Fruit fly (Drosophila melanogaster) whole organism, embryonic: ENCODE data around the gene CG44088.
A peak's percentile ranks its signal among the peaks of the same experiment; 100 is the strongest.

ENCODE experiments used
- Aef1 ChIP-seq: fragments of 200-800 bp; sonication (Bioruptor generic); IDR thresholded peaks from 3 replicates; pipeline ENCODE4 v1.3.6; 2022; ENCODE audit warnings: missing biosample characterization, missing genetic modification characterization
- CG10274 ChIP-seq: fragments of 200-800 bp; sonication (Bioruptor generic); optimal IDR thresholded peaks from 3 replicates; lab custom pipeline; 2017; ENCODE audit warnings: missing biosample characterization, mild to moderate bottlenecking, missing genetic modification characterization
- CG10321 ChIP-seq: fragments of 200-800 bp; sonication (Bioruptor generic); IDR thresholded peaks from 2 replicates; pipeline ENCODE4 v1.3.6; 2022; ENCODE audit warnings: missing biosample characterization, missing genetic modification characterization
- CG11560 ChIP-seq: fragments of 200-800 bp; sonication (Bioruptor generic); IDR thresholded peaks from 3 replicates; pipeline ENCODE4 v1.3.6; 2022; ENCODE audit warnings: missing biosample characterization, missing genetic modification characterization
- CG13894 ChIP-seq: fragments of 200-800 bp; sonication (Bioruptor generic); optimal IDR thresholded peaks from 3 replicates; lab custom pipeline; 2018; ENCODE audit warnings: missing biosample characterization, mild to moderate bottlenecking, missing genetic modification characterization, moderate library complexity
- CG1602 ChIP-seq: fragments of 200-800 bp; sonication (Bioruptor generic); optimal IDR thresholded peaks from 3 replicates; lab custom pipeline; 2016; ENCODE audit warnings: missing biosample characterization, missing genetic modification characterization
- CG16815 ChIP-seq: fragments of 200-800 bp; sonication (Bioruptor generic); optimal IDR thresholded peaks from 3 replicates; lab custom pipeline; 2017; ENCODE audit warnings: missing biosample characterization, mild to moderate bottlenecking, missing genetic modification characterization
- CG2875 ChIP-seq: fragments of 200-800 bp; sonication (Bioruptor generic); optimal IDR thresholded peaks from 2 replicates; lab custom pipeline; 2017; ENCODE audit warnings: missing biosample characterization, mild to moderate bottlenecking, missing genetic modification characterization, missing genetic modification reagents
- CG30403 ChIP-seq: fragments of 200-800 bp; sonication (Bioruptor generic); optimal IDR thresholded peaks from 3 replicates; lab custom pipeline; 2016; ENCODE audit warnings: missing biosample characterization, missing genetic modification characterization
- CG30431 ChIP-seq: fragments of 200-800 bp; sonication (Bioruptor generic); optimal IDR thresholded peaks from 2 replicates; lab custom pipeline; 2017; ENCODE audit warnings: missing biosample characterization, missing genetic modification characterization
- CG31388 ChIP-seq: fragments of 200-800 bp; sonication (Bioruptor generic); optimal IDR thresholded peaks from 2 replicates; lab custom pipeline; 2016; ENCODE audit warnings: missing biosample characterization, missing genetic modification characterization
- CG34376 ChIP-seq: fragments of 200-800 bp; sonication (Bioruptor generic); optimal IDR thresholded peaks from 2 replicates; lab custom pipeline; 2018; ENCODE audit warnings: missing biosample characterization, mild to moderate bottlenecking, missing genetic modification characterization
- CG4617 ChIP-seq: fragments of 200-800 bp; sonication (Bioruptor generic); optimal IDR thresholded peaks from 3 replicates; lab custom pipeline; 2016; ENCODE audit warnings: missing biosample characterization, missing genetic modification characterization, borderline replicate concordance
- CG6689 ChIP-seq: fragments of 200-800 bp; sonication (Bioruptor generic); IDR thresholded peaks from 2 replicates; pipeline ENCODE4 v1.3.6; 2022; ENCODE audit warnings: missing biosample characterization, missing genetic modification characterization
- CG7786 ChIP-seq: fragments of 200-800 bp; sonication (Bioruptor generic); optimal IDR thresholded peaks from 2 replicates; lab custom pipeline; 2016; ENCODE audit warnings: missing biosample characterization, missing genetic modification characterization
- CG8359 ChIP-seq: fragments of 200-800 bp; sonication (Bioruptor generic); optimal IDR thresholded peaks from 2 replicates; lab custom pipeline; 2017; ENCODE audit warnings: missing biosample characterization, mild to moderate bottlenecking, missing genetic modification characterization, borderline replicate concordance
- CG9727 ChIP-seq: fragments of 200-800 bp; sonication (Bioruptor generic); optimal IDR thresholded peaks from 3 replicates; lab custom pipeline; 2017; ENCODE audit warnings: missing biosample characterization, mild to moderate bottlenecking, missing genetic modification characterization
- D19A ChIP-seq: fragments of 200-800 bp; optimal IDR thresholded peaks from 3 replicates; lab custom pipeline; 2019; ENCODE audit warnings: missing biosample characterization, mild to moderate bottlenecking, missing genetic modification characterization, moderate library complexity
- D19B ChIP-seq: fragments of 200-800 bp; sonication (Bioruptor generic); optimal IDR thresholded peaks from 2 replicates; lab custom pipeline; 2017; ENCODE audit warnings: missing biosample characterization, mild to moderate bottlenecking, missing genetic modification characterization
- Dad ChIP-seq: fragments of 200-800 bp; sonication (Bioruptor generic); optimal IDR thresholded peaks from 3 replicates; lab custom pipeline; 2016; ENCODE audit warnings: missing biosample characterization, missing genetic modification characterization
- Elba2 ChIP-seq: fragments of 200-800 bp; sonication (Bioruptor generic); optimal IDR thresholded peaks from 3 replicates; lab custom pipeline; 2016; ENCODE audit warnings: missing biosample characterization, missing genetic modification characterization
- H15 ChIP-seq: fragments of 200-800 bp; sonication (Bioruptor generic); IDR thresholded peaks from 3 replicates; pipeline ENCODE4 v1.3.6; 2022; ENCODE audit warnings: missing biosample characterization, missing genetic modification characterization
- HLH3B ChIP-seq: fragments of 200-800 bp; sonication (Bioruptor generic); IDR thresholded peaks from 2 replicates; pipeline ENCODE4 v1.3.6; 2022; ENCODE audit warnings: missing biosample characterization, missing genetic modification characterization
- Lpt ChIP-seq: fragments of >200 bp; optimal IDR thresholded peaks from 2 replicates; lab custom pipeline; 2018; ENCODE audit warnings: missing biosample characterization, missing genetic modification characterization
- Mad ChIP-seq: fragments of 200-800 bp; sonication (Bioruptor generic); optimal IDR thresholded peaks from 2 replicates; lab custom pipeline; 2016; ENCODE audit warnings: missing biosample characterization, missing genetic modification characterization
- Oli ChIP-seq: fragments of 200-800 bp; sonication (Bioruptor generic); optimal IDR thresholded peaks from 2 replicates; lab custom pipeline; 2018; ENCODE audit warnings: missing biosample characterization, mild to moderate bottlenecking, missing genetic modification characterization, moderate library complexity
- Opbp ChIP-seq: fragments of 200-800 bp; sonication (Bioruptor generic); IDR thresholded peaks from 3 replicates; pipeline ENCODE4 v1.3.6; 2022; ENCODE audit warnings: missing biosample characterization, missing genetic modification characterization; ENCODE audit not compliant: partially characterized antibody
- Sry-δ ChIP-seq: fragments of 200-800 bp; sonication (Bioruptor generic); optimal IDR thresholded peaks from 2 replicates; lab custom pipeline; 2016; ENCODE audit warnings: missing biosample characterization, missing genetic modification characterization
- Ssrp ChIP-seq: fragments of 200-800 bp; sonication (Bioruptor generic); optimal IDR thresholded peaks from 2 replicates; lab custom pipeline; 2018; ENCODE audit warnings: missing biosample characterization, mild to moderate bottlenecking, missing genetic modification characterization, moderate library complexity
- Vsx1 ChIP-seq: fragments of 200-800 bp; sonication (Bioruptor generic); optimal IDR thresholded peaks from 2 replicates; lab custom pipeline; 2017; ENCODE audit warnings: missing biosample characterization, mild to moderate bottlenecking, missing genetic modification characterization, missing genetic modification reagents
- bsh ChIP-seq, 2 experiments: fragments of 200-800 bp; sonication (Bioruptor generic); optimal IDR thresholded peaks; 2 replicates each; lab custom pipeline; 2017 to 2018; ENCODE audit warnings: mild to moderate bottlenecking in 2 of 2, missing biosample characterization in 2 of 2, missing genetic modification characterization in 2 of 2, moderate library complexity in 1 of 2
- btn ChIP-seq: fragments of 200-800 bp; sonication (Bioruptor generic); optimal IDR thresholded peaks from 2 replicates; lab custom pipeline; 2016; ENCODE audit warnings: missing biosample characterization, missing genetic modification characterization
- chinmo ChIP-seq: fragments of 200-800 bp; sonication (Bioruptor generic); IDR thresholded peaks from 4 replicates; pipeline ENCODE4 v1.3.6; 2022; ENCODE audit warnings: missing biosample characterization, missing genetic modification characterization; ENCODE audit not compliant: partially characterized antibody
- dati ChIP-seq: fragments of 200-800 bp; sonication (Bioruptor generic); IDR thresholded peaks from 2 replicates; pipeline ENCODE4 v1.3.6; 2022; ENCODE audit warnings: missing biosample characterization, missing genetic modification characterization
- dpn ChIP-seq, 2 experiments: fragments of 200-800 bp; sonication (Bioruptor generic); optimal IDR thresholded peaks; 3 replicates each; lab custom pipeline; 2016; ENCODE audit warnings: missing biosample characterization in 2 of 2, missing genetic modification characterization in 2 of 2
- jigr1 ChIP-seq: fragments of 200-800 bp; sonication (Bioruptor generic); IDR thresholded peaks from 3 replicates; pipeline ENCODE4 v1.3.6; 2022; ENCODE audit warnings: missing biosample characterization, missing genetic modification characterization
- ken ChIP-seq: fragments of 200-800 bp; sonication (Bioruptor generic); IDR thresholded peaks from 3 replicates; pipeline ENCODE4 v1.3.6; 2022; ENCODE audit warnings: missing biosample characterization, missing genetic modification characterization
- kni ChIP-seq: fragments of 200-800 bp; sonication (Bioruptor generic); optimal IDR thresholded peaks from 3 replicates; lab custom pipeline; 2017; ENCODE audit warnings: mild to moderate bottlenecking, missing biosample characterization, missing genetic modification reagents, missing genetic modification characterization
- maf-S ChIP-seq: fragments of 200-800 bp; sonication (Bioruptor generic); optimal IDR thresholded peaks from 2 replicates; lab custom pipeline; 2016; ENCODE audit warnings: missing biosample characterization, missing genetic modification characterization
- mam ChIP-seq: fragments of 200-800 bp; sonication (Bioruptor generic); optimal IDR thresholded peaks from 3 replicates; lab custom pipeline; 2016; ENCODE audit warnings: missing biosample characterization, missing genetic modification characterization
- pb ChIP-seq: fragments of 200-800 bp; sonication (Bioruptor generic); optimal IDR thresholded peaks from 3 replicates; lab custom pipeline; 2016; ENCODE audit warnings: missing biosample characterization, missing genetic modification characterization
- phol ChIP-seq: fragments of 200-800 bp; sonication (Bioruptor generic); optimal IDR thresholded peaks from 3 replicates; lab custom pipeline; 2018; ENCODE audit warnings: missing biosample characterization, mild to moderate bottlenecking, missing genetic modification characterization, moderate library complexity
- ranshi ChIP-seq: fragments of 200-800 bp; sonication (Bioruptor generic); IDR thresholded peaks from 2 replicates; pipeline ENCODE4 v1.3.6; 2022; ENCODE audit warnings: missing biosample characterization, missing genetic modification characterization
- rib ChIP-seq: fragments of 200-800 bp; sonication (Bioruptor generic); IDR thresholded peaks from 2 replicates; pipeline ENCODE4 v1.3.6; 2022; ENCODE audit warnings: missing biosample characterization, missing genetic modification characterization
- scrt ChIP-seq: fragments of 200-800 bp; sonication (Bioruptor generic); optimal IDR thresholded peaks from 2 replicates; lab custom pipeline; 2018; ENCODE audit warnings: missing biosample characterization, mild to moderate bottlenecking, missing genetic modification characterization, moderate library complexity
- unpg ChIP-seq: fragments of 200-800 bp; sonication (Bioruptor generic); optimal IDR thresholded peaks from 3 replicates; lab custom pipeline; 2018; ENCODE audit warnings: missing biosample characterization, mild to moderate bottlenecking, missing genetic modification characterization, moderate library complexity
- wor ChIP-seq: fragments of 200-800 bp; sonication (Bioruptor generic); IDR thresholded peaks from 2 replicates; pipeline ENCODE4 v1.3.6; 2022; ENCODE audit warnings: missing biosample characterization, missing genetic modification characterization
- zen ChIP-seq: fragments of 200-800 bp; sonication (Bioruptor generic); optimal IDR thresholded peaks from 3 replicates; lab custom pipeline; 2018; ENCODE audit warnings: missing biosample characterization, mild to moderate bottlenecking, missing genetic modification characterization, moderate library complexity
- zen2 ChIP-seq: fragments of 200-800 bp; sonication (Bioruptor generic); IDR thresholded peaks from 3 replicates; pipeline ENCODE4 v1.3.6; 2022; ENCODE audit warnings: missing biosample characterization, missing genetic modification characterization; ENCODE audit not compliant: partially characterized antibody

The CG44088 gene

dm6 chr3R:4807582-4807981, 32.7 kb upstream of the CG44088 start (continued):
- no peak for TF ChIP-seq ranshi (GFP tag; lab: Robert Waterston, UW)
- TF ChIP-seq Sry-δ, result no peak
- no peak for TF ChIP-seq wor (GFP tag; lab: Robert Waterston, UW)
- TF ChIP-seq zen2 (GFP tag; lab: Robert Waterston, UW), result no peak
- TF ChIP-seq, all 482 proteins: peak for 9

dm6 chr3R:4806318-4806757, 31.5 kb upstream of the CG44088 start:
- TF ChIP-seq CG13894 (tag; lab: Kevin White, UChicago), result no peak
- TF ChIP-seq CG2875 (GFP tag; lab: Kevin White, UChicago), result peak; percentile 90
- peak; percentile 15 to 66 for TF ChIP-seq bsh (GFP tag; optimal IDR thresholded peaks at IDR 0.05; lab: Kevin White, UChicago)
- TF ChIP-seq CG1602 (GFP tag; lab: Kevin White, UChicago), result no peak
- TF ChIP-seq D19A (tag; lab: Kevin White, UChicago), result peak; percentile 35
- no peak for TF ChIP-seq H15
- no peak for TF ChIP-seq Elba2 (GFP tag; lab: Kevin White, UChicago)
- TF ChIP-seq Oli (tag; lab: Kevin White, UChicago), result peak; percentile 11
- no peak for TF ChIP-seq CG7786 (GFP tag; lab: Kevin White, UChicago)
- TF ChIP-seq dati (GFP tag; lab: Robert Waterston, UW), result no peak
- peak in 1 of 2 experiments; percentile 64 for TF ChIP-seq dpn (GFP tag; optimal IDR thresholded peaks at IDR 0.05; lab: Kevin White, UChicago)
- TF ChIP-seq CG8359 (GFP tag; lab: Kevin White, UChicago), result peak; percentile 49
- TF ChIP-seq zen, result no peak
- TF ChIP-seq jigr1 (GFP tag; lab: Robert Waterston, UW), result no peak
- TF ChIP-seq CG16815, result no peak
- TF ChIP-seq Ssrp (tag; lab: Kevin White, UChicago), result no peak
- 0 out of 2 replicates have a peak, but pooled peaks have one; percentile 4 for TF ChIP-seq CG10321 (GFP tag; lab: Robert Waterston, UW)
- no peak for TF ChIP-seq CG4617
- TF ChIP-seq chinmo (GFP tag; lab: Robert Waterston, UW), result peak; percentile 82; the same call in 1 of the 4 replicates
- no peak for TF ChIP-seq ken (GFP tag; lab: Robert Waterston, UW)
- TF ChIP-seq unpg (GFP tag; lab: Kevin White, UChicago), result peak; percentile 63
- no peak for TF ChIP-seq mam (GFP tag; lab: Kevin White, UChicago)
- no peak for TF ChIP-seq Aef1 (GFP tag; lab: Robert Waterston, UW)
- peak; percentile 54 for TF ChIP-seq btn (GFP tag; lab: Kevin White, UChicago)
- peak; percentile 44 for TF ChIP-seq pb
- TF ChIP-seq CG11560, result no peak
- TF ChIP-seq scrt (GFP tag; lab: Kevin White, UChicago), result peak; percentile 59
- peak; percentile 35 for TF ChIP-seq phol (tag; lab: Kevin White, UChicago)
- TF ChIP-seq CG31388 (GFP tag; lab: Kevin White, UChicago), result no peak
- TF ChIP-seq Vsx1 (GFP tag; lab: Kevin White, UChicago), result peak; percentile 81
- peak; percentile 6 for TF ChIP-seq CG30403 (GFP tag; lab: Kevin White, UChicago)
- TF ChIP-seq HLH3B, result peak; percentile 39; the same call in 1 of the 2 replicates
- TF ChIP-seq Mad (GFP tag; lab: Kevin White, UChicago), result peak; percentile 24
- TF ChIP-seq Dad (GFP tag; lab: Kevin White, UChicago), result no peak
- no peak for TF ChIP-seq CG30431 (GFP tag; lab: Kevin White, UChicago)
- TF ChIP-seq CG34376 (GFP tag; lab: Kevin White, UChicago), result peak; percentile 85
- peak; percentile 70 for TF ChIP-seq maf-S
- 0 out of 3 replicates have a peak, but pooled peaks have one; percentile 23 for TF ChIP-seq Opbp
- no peak for TF ChIP-seq D19B (GFP tag; lab: Kevin White, UChicago)
- TF ChIP-seq CG6689, result no peak
- no peak for TF ChIP-seq CG10274 (GFP tag; lab: Kevin White, UChicago)
- no peak for TF ChIP-seq Lpt (GFP tag; lab: Kevin White, UChicago)
- TF ChIP-seq rib (GFP tag; lab: Robert Waterston, UW), result peak; percentile 18; the same call in 1 of the 2 replicates
- peak; percentile 17 for TF ChIP-seq Sry-δ
- peak; percentile 69 for TF ChIP-seq CG9727 (GFP tag; lab: Kevin White, UChicago)
- peak; percentile 78 for TF ChIP-seq kni
